Worm (Caenorhabditis elegans): ENCODE results near the gene dim-1.

DNA sequence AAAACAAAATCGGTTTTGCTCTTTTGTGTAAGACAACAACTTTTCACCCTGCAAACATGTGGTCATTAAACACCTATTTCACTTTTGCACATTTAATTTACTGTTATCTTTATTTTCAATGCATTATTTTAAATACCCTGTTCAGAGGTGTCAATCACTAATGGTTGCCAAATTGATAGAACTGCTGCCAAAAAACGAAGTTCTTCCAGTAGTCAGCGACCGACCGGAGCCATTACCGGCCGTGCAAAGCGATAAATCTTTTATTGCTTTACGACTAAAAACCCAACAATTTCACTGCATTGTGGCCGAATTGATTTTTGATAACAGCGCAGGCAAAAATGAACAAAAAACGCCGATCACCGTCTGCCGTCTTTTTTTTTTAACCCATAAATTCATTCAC lies 16.5 kb upstream of the dim-1 start:
- TF ChIP-seq ztf-29 (GFP tag; IDR thresholded peaks at IDR 0.05) (no peak), T22C8.4 (GFP tag; IDR thresholded peaks at IDR 0.05) (no peak), med-1 (GFP tag; optimal IDR thresholded peaks at IDR 0.05; ENCODE audit: insufficient read depth) (no peak), flt-1 (GFP tag; IDR thresholded peaks at IDR 0.05) (no peak), ztf-23 (GFP tag; IDR thresholded peaks at IDR 0.05) (no peak), klf-2 (GFP tag; conservative IDR thresholded peaks at IDR 0.05) (no peak), cog-1 (tag; optimal IDR thresholded peaks at IDR 0.05) (no peak)
